Worm (Caenorhabditis elegans): ENCODE measurements around the gene irld-7.

DNA sequence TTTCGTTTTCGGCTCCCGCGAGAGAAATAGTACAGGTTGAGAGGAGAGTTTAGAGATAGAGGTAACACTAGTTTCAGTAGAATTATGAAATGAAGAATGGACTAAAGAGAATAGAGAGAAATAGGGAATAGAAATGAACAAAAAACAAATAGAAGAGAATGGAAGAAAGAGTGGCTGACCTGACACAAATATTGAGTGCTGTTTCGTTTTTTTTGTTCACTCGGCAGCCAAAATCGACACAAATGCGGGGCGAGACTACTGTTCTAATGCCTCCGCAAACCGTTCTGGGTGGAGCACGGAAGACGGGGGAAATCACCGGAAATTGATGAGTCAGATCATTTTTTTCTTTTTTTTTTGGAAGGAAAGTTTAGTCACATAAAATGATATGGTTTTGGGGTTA, 17.5 kb upstream of the irld-7 start:
- no peak for TF ChIP-seq tbx-2 (tag; optimal IDR thresholded peaks at IDR 0.05)
- no peak for TF ChIP-seq nhr-76 (tag; optimal IDR thresholded peaks at IDR 0.05)
- TF ChIP-seq vab-15 (tag; optimal IDR thresholded peaks at IDR 0.05) = no peak
- TF ChIP-seq blmp-1 (tag; optimal IDR thresholded peaks at IDR 0.05) = no peak
- TF ChIP-seq ztf-4 (tag; optimal IDR thresholded peaks at IDR 0.05) = no peak
- TF ChIP-seq ceh-82 (tag; optimal IDR thresholded peaks at IDR 0.05) = no peak
- TF ChIP-seq aly-2 (tag; optimal IDR thresholded peaks at IDR 0.05) = no peak
- no peak for TF ChIP-seq elt-3 (tag; optimal IDR thresholded peaks at IDR 0.05)
- TF ChIP-seq nhr-47 (tag; optimal IDR thresholded peaks at IDR 0.05) = no peak
- TF ChIP-seq mdl-1 (tag; optimal IDR thresholded peaks at IDR 0.05) = no peak
- TF ChIP-seq nhr-90 (tag; optimal IDR thresholded peaks at IDR 0.05; ENCODE audit: poor library complexity) = no peak
- no peak for TF ChIP-seq egl-13 (tag; optimal IDR thresholded peaks at IDR 0.05)

All from whole organism, L1 larva.